Fruit fly (Drosophila melanogaster) whole organism, prepupa: ENCODE data around the gene Ugt316A1.

Experiments used
- Blimp-1 ChIP-seq: fragments of 200-800 bp; sonication (Bioruptor generic); optimal IDR thresholded peaks from 3 replicates; lab custom pipeline; 2017; ENCODE audit warnings: missing biosample characterization, missing genetic modification characterization, mild to moderate bottlenecking, moderate library complexity, missing genetic modification reagents
- CG11294 ChIP-seq: fragments of 200-800 bp; sonication (Bioruptor generic); IDR thresholded peaks from 2 replicates; pipeline ENCODE4 v1.3.6; 2022; ENCODE audit warnings: missing biosample characterization, missing genetic modification characterization
- CG4318 ChIP-seq: fragments of 200-800 bp; sonication (Bioruptor generic); optimal IDR thresholded peaks from 3 replicates; lab custom pipeline; 2017; ENCODE audit warnings: missing biosample characterization, mild to moderate bottlenecking, missing genetic modification characterization
- CG6854 ChIP-seq: fragments of 200-800 bp; sonication (Bioruptor generic); optimal IDR thresholded peaks from 2 replicates; lab custom pipeline; 2017; ENCODE audit warnings: missing biosample characterization, mild to moderate bottlenecking, missing genetic modification characterization
- CG7368 ChIP-seq: fragments of 200-800 bp; sonication (Bioruptor generic); optimal IDR thresholded peaks from 3 replicates; lab custom pipeline; 2016; ENCODE audit warnings: missing biosample characterization, missing genetic modification characterization
- CG8319 ChIP-seq: fragments of 200-800 bp; sonication (Bioruptor generic); optimal IDR thresholded peaks from 3 replicates; lab custom pipeline; 2016; ENCODE audit warnings: missing biosample characterization, missing genetic modification characterization
- Ets96B ChIP-seq: fragments of 200-800 bp; optimal IDR thresholded peaks from 2 replicates; lab custom pipeline; 2019; ENCODE audit warnings: missing biosample characterization, mild to moderate bottlenecking, missing genetic modification characterization, moderate library complexity
- Gug ChIP-seq: fragments of 200-800 bp; sonication (Bioruptor generic); IDR thresholded peaks from 2 replicates; pipeline ENCODE4 v1.3.6; 2022; ENCODE audit warnings: missing biosample characterization, missing genetic modification characterization
- cyc ChIP-seq: fragments of 200-800 bp; sonication (Bioruptor generic); optimal IDR thresholded peaks from 3 replicates; lab custom pipeline; 2016; ENCODE audit warnings: missing biosample characterization, missing genetic modification characterization
- dac ChIP-seq: fragments of 200-800 bp; sonication (Bioruptor generic); optimal IDR thresholded peaks from 2 replicates; lab custom pipeline; 2017; ENCODE audit warnings: missing biosample characterization, mild to moderate bottlenecking, missing genetic modification characterization
- spab ChIP-seq: fragments of 200-800 bp; sonication (Bioruptor generic); optimal IDR thresholded peaks from 2 replicates; lab custom pipeline; 2017; ENCODE audit warnings: missing biosample characterization, mild to moderate bottlenecking, missing genetic modification characterization, missing genetic modification reagents

- peak; percentile 83 for TF ChIP-seq Ets96B (tag; lab: Kevin White, UChicago)
- peak; percentile 83 for TF ChIP-seq Gug (GFP tag; lab: Robert Waterston, UW)
- no peak for TF ChIP-seq CG6854
- TF ChIP-seq spab, result no peak
- peak; percentile 34 for TF ChIP-seq Blimp-1 (GFP tag; lab: Kevin White, UChicago)
- TF ChIP-seq CG8319 (GFP tag; lab: Kevin White, UChicago), result peak; percentile 67
- TF ChIP-seq CG11294 (GFP tag; lab: Robert Waterston, UW), result peak; percentile 69; the same call in 1 of the 2 replicates
- no peak for TF ChIP-seq dac (GFP tag; lab: Kevin White, UChicago)
- peak; percentile 55 for TF ChIP-seq CG7368 (GFP tag; lab: Kevin White, UChicago)
- peak; percentile 82 for TF ChIP-seq CG4318
- TF ChIP-seq cyc (GFP tag; lab: Kevin White, UChicago), result peak; percentile 61
Measured at dm6 chr3L:19097665-19098082, 35.1 kb upstream of the Ugt316A1 start, which contains the start of the genes Naxd and CG14079.
